Fruit fly (Drosophila melanogaster) whole organism, embryonic: ENCODE measurements around the gene CG31161.

Experiments used
- CG10267 ChIP-seq: fragments of 200-800 bp; sonication (Bioruptor generic); optimal IDR thresholded peaks from 2 replicates; lab custom pipeline; 2018; ENCODE audit warnings: missing biosample characterization, mild to moderate bottlenecking, missing genetic modification characterization, moderate library complexity
- CG10543 ChIP-seq: fragments of 200-800 bp; sonication (Bioruptor generic); optimal IDR thresholded peaks from 3 replicates; lab custom pipeline; 2017; ENCODE audit warnings: missing biosample characterization, mild to moderate bottlenecking, missing genetic modification characterization, moderate library complexity
- CG11093 ChIP-seq: fragments of 200-800 bp; sonication (Bioruptor generic); IDR thresholded peaks from 3 replicates; pipeline ENCODE4 v1.3.6; 2022; ENCODE audit warnings: missing biosample characterization, missing genetic modification characterization
- CG11560 ChIP-seq: fragments of 200-800 bp; sonication (Bioruptor generic); IDR thresholded peaks from 3 replicates; pipeline ENCODE4 v1.3.6; 2022; ENCODE audit warnings: missing biosample characterization, missing genetic modification characterization
- CG11695 ChIP-seq: fragments of 200-800 bp; sonication (Bioruptor generic); IDR thresholded peaks from 3 replicates; pipeline ENCODE4 v1.3.6; 2022; ENCODE audit warnings: missing biosample characterization, missing genetic modification characterization
- CG12071 ChIP-seq: fragments of 200-800 bp; sonication (Bioruptor generic); optimal IDR thresholded peaks from 3 replicates; lab custom pipeline; 2018; ENCODE audit warnings: missing biosample characterization, mild to moderate bottlenecking, missing genetic modification characterization
- CG14441 ChIP-seq: fragments of 200-800 bp; sonication (Bioruptor generic); IDR thresholded peaks from 2 replicates; pipeline ENCODE4 v1.3.6; 2022; ENCODE audit warnings: missing biosample characterization, missing genetic modification characterization
- CG17361 ChIP-seq: fragments of 200-800 bp; sonication (Bioruptor generic); IDR thresholded peaks from 3 replicates; pipeline ENCODE4 v1.3.6; 2022; ENCODE audit warnings: missing biosample characterization, missing genetic modification characterization
- CG17829 ChIP-seq: fragments of 200-800 bp; optimal IDR thresholded peaks from 2 replicates; lab custom pipeline; 2019; ENCODE audit warnings: missing biosample characterization, mild to moderate bottlenecking, missing genetic modification characterization, moderate library complexity
- CG18764 ChIP-seq: fragments of 200-800 bp; sonication (Bioruptor generic); optimal IDR thresholded peaks from 3 replicates; lab custom pipeline; 2016; ENCODE audit warnings: missing biosample characterization, missing genetic modification characterization
- CG2199 ChIP-seq: fragments of 200-800 bp; sonication (Bioruptor generic); IDR thresholded peaks from 3 replicates; pipeline ENCODE4 v1.3.6; 2022; ENCODE audit warnings: missing biosample characterization, missing genetic modification characterization
- CG3281 ChIP-seq: fragments of 200-800 bp; sonication (Bioruptor generic); optimal IDR thresholded peaks from 3 replicates; lab custom pipeline; 2017; ENCODE audit warnings: missing biosample characterization, mild to moderate bottlenecking, missing genetic modification characterization
- CG3726 ChIP-seq: fragments of 200-800 bp; sonication (Bioruptor generic); IDR thresholded peaks from 3 replicates; pipeline ENCODE4, ENCODE4 v1.3.6; 2022; ENCODE audit warnings: missing biosample characterization, missing genetic modification characterization
- CG43689 ChIP-seq: fragments of 200-800 bp; sonication (Bioruptor generic); IDR thresholded peaks from 2 replicates; pipeline ENCODE4 v1.3.6; 2022; ENCODE audit warnings: missing biosample characterization, missing genetic modification characterization
- CG6254 ChIP-seq: fragments of 200-800 bp; sonication (Bioruptor generic); optimal IDR thresholded peaks from 3 replicates; lab custom pipeline; 2017; ENCODE audit warnings: mild to moderate bottlenecking, missing biosample characterization, missing genetic modification reagents, missing genetic modification characterization
- CG6791 ChIP-seq: fragments of 200-800 bp; sonication (Bioruptor generic); IDR thresholded peaks from 3 replicates; pipeline ENCODE4 v1.3.6; 2022; ENCODE audit warnings: missing biosample characterization, missing genetic modification characterization; ENCODE audit not compliant: partially characterized antibody
- CG8359 ChIP-seq: fragments of 200-800 bp; sonication (Bioruptor generic); optimal IDR thresholded peaks from 2 replicates; lab custom pipeline; 2017; ENCODE audit warnings: missing biosample characterization, mild to moderate bottlenecking, missing genetic modification characterization, borderline replicate concordance
- Elba2 ChIP-seq: fragments of 200-800 bp; sonication (Bioruptor generic); optimal IDR thresholded peaks from 3 replicates; lab custom pipeline; 2016; ENCODE audit warnings: missing biosample characterization, missing genetic modification characterization
- Ets97D ChIP-seq: fragments of 200-800 bp; sonication (Bioruptor generic); optimal IDR thresholded peaks from 3 replicates; lab custom pipeline; 2016; ENCODE audit warnings: missing biosample characterization, missing genetic modification characterization
- HHEX ChIP-seq: fragments of 200-800 bp; sonication (Bioruptor generic); optimal IDR thresholded peaks from 3 replicates; lab custom pipeline; 2017; ENCODE audit warnings: missing biosample characterization, mild to moderate bottlenecking, missing genetic modification characterization, missing genetic modification reagents
- Hmr ChIP-seq: fragments of 200-800 bp; sonication (Bioruptor generic); optimal IDR thresholded peaks from 3 replicates; lab custom pipeline; 2017; ENCODE audit warnings: mild to moderate bottlenecking, missing biosample characterization, missing genetic modification reagents, missing genetic modification characterization
- Mes4 ChIP-seq: fragments of 200-800 bp; sonication (Bioruptor generic); optimal IDR thresholded peaks from 2 replicates; lab custom pipeline; 2016; ENCODE audit warnings: missing biosample characterization, missing genetic modification characterization
- NC2α ChIP-seq: fragments of 200-800 bp; sonication (Bioruptor generic); optimal IDR thresholded peaks from 2 replicates; lab custom pipeline; 2016; ENCODE audit warnings: missing biosample characterization, missing genetic modification characterization
- NFAT ChIP-seq: fragments of 200-800 bp; sonication (Bioruptor generic); IDR thresholded peaks from 2 replicates; pipeline ENCODE4 v1.3.6; 2022; ENCODE audit warnings: missing biosample characterization, missing genetic modification characterization
- Scr ChIP-seq: fragments of 200-800 bp; sonication (Bioruptor generic); IDR thresholded peaks from 2 replicates; pipeline ENCODE4 v1.3.6; 2022; ENCODE audit warnings: missing biosample characterization, missing genetic modification characterization; ENCODE audit not compliant: partially characterized antibody
- Sin3A ChIP-seq: fragments of >200 bp; optimal IDR thresholded peaks from 2 replicates; lab custom pipeline; 2018
- Sox102F ChIP-seq: fragments of 200-800 bp; sonication (Bioruptor generic); optimal IDR thresholded peaks from 2 replicates; lab custom pipeline; 2018; ENCODE audit warnings: missing biosample characterization, mild to moderate bottlenecking, missing genetic modification characterization, moderate library complexity
- Sry-δ ChIP-seq: fragments of 200-800 bp; sonication (Bioruptor generic); optimal IDR thresholded peaks from 2 replicates; lab custom pipeline; 2016; ENCODE audit warnings: missing biosample characterization, missing genetic modification characterization
- TFAM ChIP-seq: fragments of 200-800 bp; sonication (Bioruptor generic); optimal IDR thresholded peaks from 2 replicates; lab custom pipeline; 2017; ENCODE audit warnings: missing biosample characterization, missing genetic modification characterization, inconsistent platforms
- Trl ChIP-seq, 3 experiments: fragments of >200 bp in 2 of 3; fragments of 200-800 bp in 1 of 3; sonication (Bioruptor generic) in 1 of 3; optimal IDR thresholded peaks; 2 replicates in 1 of 3; 3 replicates in 2 of 3; lab custom pipeline; 2016 to 2017; ENCODE audit warnings: missing biosample characterization in 1 of 3, missing genetic modification characterization in 1 of 3
- ap ChIP-seq: fragments of 200-800 bp; sonication (Bioruptor generic); IDR thresholded peaks from 2 replicates; pipeline ENCODE4 v1.3.6; 2022; ENCODE audit warnings: missing biosample characterization, missing genetic modification characterization
- ase ChIP-seq: fragments of 200-800 bp; sonication (Bioruptor generic); IDR thresholded peaks from 3 replicates; pipeline ENCODE4 v1.3.6; 2022; ENCODE audit warnings: missing biosample characterization, missing genetic modification characterization
- cad ChIP-seq: fragments of >200 bp; optimal IDR thresholded peaks from 2 replicates; lab custom pipeline; 2017; ENCODE audit warnings: missing biosample characterization, missing genetic modification characterization
- caup ChIP-seq: fragments of 200-800 bp; sonication (Bioruptor generic); optimal IDR thresholded peaks from 3 replicates; lab custom pipeline; 2017; ENCODE audit warnings: missing biosample characterization, mild to moderate bottlenecking, missing genetic modification characterization, moderate library complexity; ENCODE audit not compliant: severe bottlenecking
- cg ChIP-seq: fragments of 200-800 bp; sonication (Bioruptor generic); optimal IDR thresholded peaks from 3 replicates; lab custom pipeline; 2019; ENCODE audit warnings: missing biosample characterization, mild to moderate bottlenecking, missing genetic modification characterization, moderate library complexity
- dpn ChIP-seq, 2 experiments: fragments of 200-800 bp; sonication (Bioruptor generic); optimal IDR thresholded peaks; 3 replicates each; lab custom pipeline; 2016; ENCODE audit warnings: missing biosample characterization in 2 of 2, missing genetic modification characterization in 2 of 2
- emc ChIP-seq: fragments of 200-800 bp; sonication (Bioruptor generic); optimal IDR thresholded peaks from 2 replicates; lab custom pipeline; 2016; ENCODE audit warnings: missing biosample characterization, missing genetic modification characterization
- esg ChIP-seq: fragments of 200-800 bp; sonication (Bioruptor generic); conservative IDR thresholded peaks from 2 replicates; pipeline ENCODE4 v1.3.6; 2022; ENCODE audit warnings: missing biosample characterization, missing genetic modification characterization
- gce ChIP-seq: fragments of 200-800 bp; sonication (Bioruptor generic); IDR thresholded peaks from 3 replicates; pipeline ENCODE4 v1.3.6; 2022; ENCODE audit warnings: missing biosample characterization, missing genetic modification characterization
- grau ChIP-seq: fragments of 200-800 bp; optimal IDR thresholded peaks from 3 replicates; lab custom pipeline; 2019; ENCODE audit warnings: missing biosample characterization, mild to moderate bottlenecking, missing genetic modification characterization, moderate library complexity
- ind ChIP-seq: fragments of 200-800 bp; sonication (Bioruptor generic); optimal IDR thresholded peaks from 3 replicates; lab custom pipeline; 2016; ENCODE audit warnings: missing biosample characterization, missing genetic modification characterization
- klu ChIP-seq: fragments of 200-800 bp; sonication (Bioruptor generic); IDR thresholded peaks from 2 replicates; pipeline ENCODE4 v1.3.6; 2022; ENCODE audit warnings: missing biosample characterization, missing genetic modification characterization
- pb ChIP-seq: fragments of 200-800 bp; sonication (Bioruptor generic); optimal IDR thresholded peaks from 3 replicates; lab custom pipeline; 2016; ENCODE audit warnings: missing biosample characterization, missing genetic modification characterization
- pum ChIP-seq: fragments of 200-800 bp; sonication (Bioruptor generic); optimal IDR thresholded peaks from 2 replicates; lab custom pipeline; 2016; ENCODE audit warnings: missing biosample characterization, missing genetic modification characterization
- schlank ChIP-seq: fragments of 200-800 bp; sonication (Bioruptor generic); optimal IDR thresholded peaks from 2 replicates; lab custom pipeline; 2018; ENCODE audit warnings: missing biosample characterization, mild to moderate bottlenecking, missing genetic modification characterization
- sd ChIP-seq: fragments of 200-800 bp; sonication (Bioruptor generic); optimal IDR thresholded peaks from 3 replicates; lab custom pipeline; 2018; ENCODE audit warnings: missing biosample characterization, mild to moderate bottlenecking, missing genetic modification characterization, moderate library complexity
- sr ChIP-seq: fragments of 200-800 bp; sonication (Bioruptor generic); IDR thresholded peaks from 3 replicates; pipeline ENCODE4 v1.3.6; 2022; ENCODE audit warnings: missing biosample characterization, missing genetic modification characterization
- ssp ChIP-seq: fragments of 200-800 bp; sonication (Bioruptor generic); IDR thresholded peaks from 2 replicates; pipeline ENCODE4 v1.3.6; 2022; ENCODE audit warnings: missing biosample characterization, missing genetic modification characterization
- tin ChIP-seq: fragments of 200-800 bp; sonication (Bioruptor generic); optimal IDR thresholded peaks from 3 replicates; lab custom pipeline; 2016; ENCODE audit warnings: missing biosample characterization, missing genetic modification characterization
- zen2 ChIP-seq: fragments of 200-800 bp; sonication (Bioruptor generic); IDR thresholded peaks from 3 replicates; pipeline ENCODE4 v1.3.6; 2022; ENCODE audit warnings: missing biosample characterization, missing genetic modification characterization; ENCODE audit not compliant: partially characterized antibody
- zf30C ChIP-seq: fragments of 200-800 bp; sonication (Bioruptor generic); optimal IDR thresholded peaks from 3 replicates; lab custom pipeline; 2018; ENCODE audit warnings: missing biosample characterization, mild to moderate bottlenecking, missing genetic modification characterization

CG31161 gene

DNA sequence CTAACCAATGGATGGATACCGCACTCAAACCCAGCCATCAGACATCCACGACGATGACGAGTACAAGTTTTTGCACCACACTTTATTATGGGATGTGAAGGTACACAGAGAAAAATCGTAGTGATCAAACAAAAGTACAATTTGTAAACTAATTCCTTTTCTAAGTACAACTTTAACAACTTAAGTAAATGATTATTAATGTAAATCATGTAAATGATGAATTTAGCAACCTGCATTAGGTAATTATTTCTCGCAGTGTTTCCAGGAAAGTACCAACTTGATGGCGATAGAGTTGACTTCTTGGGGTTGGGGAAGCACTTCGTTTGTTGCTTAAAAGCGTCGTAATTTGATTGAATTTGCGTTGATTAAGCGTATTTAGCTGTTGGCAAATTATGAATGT is 46.8 kb downstream of the CG31161 start (continued):
- TF ChIP-seq sd (tag; lab: Kevin White, UChicago): no peak
- TF ChIP-seq CG10267 (tag; lab: Kevin White, UChicago): peak; percentile 37
- TF ChIP-seq zf30C (GFP tag; lab: Kevin White, UChicago): no peak
- no peak for TF ChIP-seq zen2
- TF ChIP-seq CG8359 (GFP tag; lab: Kevin White, UChicago): peak; percentile 1
- TF ChIP-seq sr (GFP tag; lab: Robert Waterston, UW): no peak
- peak; percentile 40; the same call in 1 of the 2 replicates for TF ChIP-seq CG14441
- TF ChIP-seq CG3726 (GFP tag; lab: Robert Waterston, UW): no peak
- no peak for TF ChIP-seq gce (GFP tag; lab: Robert Waterston, UW)
- TF ChIP-seq CG10543 (GFP tag; lab: Kevin White, UChicago): peak; percentile 11
- no peak for TF ChIP-seq Scr
- no peak for TF ChIP-seq Elba2 (GFP tag; lab: Kevin White, UChicago)
- TF ChIP-seq caup (GFP tag; lab: Kevin White, UChicago): peak; percentile 30
- no peak for TF ChIP-seq CG43689
- TF ChIP-seq Trl (optimal IDR thresholded peaks at IDR 0.05; lab: Kevin White, UChicago): no peak
- TF ChIP-seq Trl (GFP tag; optimal IDR thresholded peaks at IDR 0.05; lab: Kevin White, UChicago): peak; percentile 10
- TF ChIP-seq Hmr: peak; percentile 69
- peak; percentile 58 for TF ChIP-seq CG12071 (GFP tag; lab: Kevin White, UChicago)
- TF ChIP-seq emc (GFP tag; lab: Kevin White, UChicago): no peak
- TF ChIP-seq Mes4 (GFP tag; lab: Kevin White, UChicago): peak; percentile 28
- TF ChIP-seq schlank: peak; percentile 15
- no peak for TF ChIP-seq CG6791
- no peak for TF ChIP-seq pb (GFP tag; lab: Kevin White, UChicago)
- peak; percentile 77 for TF ChIP-seq ap
- TF ChIP-seq ssp: peak; percentile 39
- peak; percentile 62 for TF ChIP-seq CG3281 (GFP tag; lab: Kevin White, UChicago)
- TF ChIP-seq NC2α (GFP tag; lab: Kevin White, UChicago): no peak
- TF ChIP-seq CG17829: no peak
- TF ChIP-seq Sox102F (GFP tag; lab: Kevin White, UChicago): peak; percentile 76
- TF ChIP-seq klu (GFP tag; lab: Robert Waterston, UW): no peak
- TF ChIP-seq CG11093 (GFP tag; lab: Robert Waterston, UW): 0 out of 3 replicates have a peak, but pooled peaks have one; percentile 20
- peak; percentile 72 for TF ChIP-seq grau (tag; lab: Kevin White, UChicago)
- no peak; the same call in 1 of the 2 replicates for TF ChIP-seq NFAT (GFP tag; lab: Robert Waterston, UW)
- no peak for TF ChIP-seq cg (GFP tag; lab: Kevin White, UChicago)
- TF ChIP-seq Sin3A (lab: Kevin White, UChicago): no peak
- TF ChIP-seq esg (GFP tag; lab: Robert Waterston, UW): peak; percentile 75
- TF ChIP-seq pum (GFP tag; lab: Kevin White, UChicago): peak; percentile 12
- no peak for TF ChIP-seq cad (GFP tag; lab: Kevin White, UChicago)
- no peak for TF ChIP-seq Ets97D
- TF ChIP-seq CG18764: peak; percentile 36
- TF ChIP-seq HHEX: peak; percentile 36
- TF ChIP-seq CG11695 (GFP tag; lab: Robert Waterston, UW): peak; percentile 33; the same call in 1 of the 3 replicates
- peak; percentile 48 to 75 for TF ChIP-seq dpn (GFP tag; optimal IDR thresholded peaks at IDR 0.05; lab: Kevin White, UChicago)
- no peak for TF ChIP-seq TFAM (GFP tag; lab: Kevin White, UChicago)
- TF ChIP-seq CG2199 (GFP tag; lab: Robert Waterston, UW): no peak
- TF ChIP-seq CG11560 (tag; lab: Robert Waterston, UW): no peak
- TF ChIP-seq CG17361 (GFP tag; lab: Robert Waterston, UW): peak; percentile 33; the same call in 1 of the 3 replicates
- TF ChIP-seq ind (GFP tag; lab: Kevin White, UChicago): peak; percentile 68
- TF ChIP-seq CG6254 (GFP tag; lab: Kevin White, UChicago): peak; percentile 35
- TF ChIP-seq tin: peak; percentile 44
- no peak; the same call in 2 of the 3 replicates for TF ChIP-seq ase (GFP tag; lab: Robert Waterston, UW)
- TF ChIP-seq Sry-δ (GFP tag; lab: Kevin White, UChicago): no peak
